Fruit fly (Drosophila melanogaster) whole organism, embryonic: ENCODE results near the gene Tmem214.

Experiments used
- Adf1 ChIP-seq: fragments of 200-800 bp; sonication (Bioruptor generic); IDR thresholded peaks from 2 replicates; pipeline ENCODE4 v1.3.6; 2022; ENCODE audit warnings: missing biosample characterization, missing genetic modification characterization
- Atf3 ChIP-seq: fragments of 200-800 bp; sonication (Bioruptor generic); optimal IDR thresholded peaks from 3 replicates; lab custom pipeline; 2016; ENCODE audit warnings: missing biosample characterization, missing genetic modification characterization
- BEAF-32 ChIP-seq: fragments of 200-800 bp; sonication (Bioruptor generic); optimal IDR thresholded peaks from 3 replicates; lab custom pipeline; 2017; ENCODE audit warnings: missing biosample characterization, missing genetic modification characterization, mild to moderate bottlenecking, moderate library complexity, missing genetic modification reagents
- Blimp-1 ChIP-seq: fragments of 200-800 bp; sonication (Bioruptor generic); optimal IDR thresholded peaks from 3 replicates; lab custom pipeline; 2018; ENCODE audit warnings: missing biosample characterization, missing genetic modification characterization, mild to moderate bottlenecking, moderate library complexity, missing genetic modification reagents
- CG11085 ChIP-seq: fragments of 200-800 bp; sonication (Bioruptor generic); IDR thresholded peaks from 2 replicates; pipeline ENCODE4 v1.3.6; 2022; ENCODE audit warnings: missing biosample characterization, missing genetic modification characterization
- CG14050 ChIP-seq: fragments of 200-800 bp; sonication (Bioruptor generic); IDR thresholded peaks from 3 replicates; pipeline ENCODE4 v1.3.6; 2022; ENCODE audit warnings: missing biosample characterization, missing genetic modification characterization
- CG1529 ChIP-seq: fragments of 200-800 bp; sonication (Bioruptor generic); optimal IDR thresholded peaks from 3 replicates; lab custom pipeline; 2018; ENCODE audit warnings: missing biosample characterization, missing genetic modification characterization
- CG15479 ChIP-seq: fragments of 200-800 bp; sonication (Bioruptor generic); optimal IDR thresholded peaks from 3 replicates; lab custom pipeline; 2019; ENCODE audit warnings: missing biosample characterization, mild to moderate bottlenecking, missing genetic modification characterization, moderate library complexity
- CG17186 ChIP-seq: fragments of 200-800 bp; sonication (Bioruptor generic); optimal IDR thresholded peaks from 3 replicates; lab custom pipeline; 2017; ENCODE audit warnings: missing biosample characterization, missing genetic modification reagents, missing genetic modification characterization
- CG17802 ChIP-seq: fragments of 200-800 bp; sonication (Bioruptor generic); optimal IDR thresholded peaks from 2 replicates; lab custom pipeline; 2018; ENCODE audit warnings: missing biosample characterization, mild to moderate bottlenecking, missing genetic modification characterization, moderate library complexity
- CG18011 ChIP-seq: fragments of 200-800 bp; sonication (Bioruptor generic); optimal IDR thresholded peaks from 2 replicates; lab custom pipeline; 2017; ENCODE audit warnings: missing biosample characterization, missing genetic modification characterization, mild to moderate bottlenecking, moderate library complexity, missing genotype
- CG3065 ChIP-seq: fragments of 200-800 bp; sonication (Bioruptor generic); optimal IDR thresholded peaks from 2 replicates; lab custom pipeline; 2016; ENCODE audit warnings: missing biosample characterization, missing genetic modification characterization
- CG32767 ChIP-seq: fragments of 200-800 bp; sonication (Bioruptor generic); IDR thresholded peaks from 2 replicates; pipeline ENCODE4 v1.3.6; 2022; ENCODE audit warnings: missing biosample characterization, missing genetic modification characterization
- CG3281 ChIP-seq: fragments of 200-800 bp; sonication (Bioruptor generic); optimal IDR thresholded peaks from 3 replicates; lab custom pipeline; 2017; ENCODE audit warnings: missing biosample characterization, mild to moderate bottlenecking, missing genetic modification characterization
- CG3847 ChIP-seq: fragments of 200-800 bp; sonication (Bioruptor generic); IDR thresholded peaks from 2 replicates; pipeline ENCODE4 v1.3.6; 2022; ENCODE audit warnings: missing biosample characterization, missing genetic modification characterization
- CG42726 ChIP-seq: fragments of 200-800 bp; sonication (Bioruptor generic); IDR thresholded peaks from 2 replicates; pipeline ENCODE4 v1.3.6; 2022; ENCODE audit warnings: missing biosample characterization, missing genetic modification characterization; ENCODE audit not compliant: partially characterized antibody
- CG4360 ChIP-seq: fragments of 200-800 bp; sonication (Bioruptor generic); IDR thresholded peaks from 2 replicates; pipeline ENCODE4 v1.3.6; 2022; ENCODE audit warnings: missing biosample characterization, missing genetic modification characterization
- CG4854 ChIP-seq: fragments of 200-800 bp; sonication (Bioruptor generic); optimal IDR thresholded peaks from 2 replicates; lab custom pipeline; 2016; ENCODE audit warnings: missing biosample characterization, missing genetic modification characterization, inconsistent platforms
- CG5180 ChIP-seq: fragments of 200-800 bp; sonication (Bioruptor generic); optimal IDR thresholded peaks from 3 replicates; lab custom pipeline; 2017; ENCODE audit warnings: missing biosample characterization, missing genetic modification characterization, mild to moderate bottlenecking, moderate library complexity, missing genetic modification reagents
- CG5245 ChIP-seq: fragments of 200-800 bp; sonication (Bioruptor generic); optimal IDR thresholded peaks from 3 replicates; lab custom pipeline; 2016; ENCODE audit warnings: missing biosample characterization, missing genetic modification characterization
- CG6813 ChIP-seq: fragments of 200-800 bp; sonication (Bioruptor generic); optimal IDR thresholded peaks from 2 replicates; lab custom pipeline; 2017; ENCODE audit warnings: missing biosample characterization, missing genetic modification characterization, mild to moderate bottlenecking, moderate library complexity, missing genetic modification reagents
- CG7839 ChIP-seq: fragments of 200-800 bp; sonication (Bioruptor generic); optimal IDR thresholded peaks from 3 replicates; lab custom pipeline; 2018; ENCODE audit warnings: missing biosample characterization, mild to moderate bottlenecking, missing genetic modification characterization, moderate library complexity
- D ChIP-seq, 2 experiments: fragments of 200-800 bp in 1 of 2; fragments of >200 bp in 1 of 2; sonication (Bioruptor generic) in 1 of 2; optimal IDR thresholded peaks; 2 replicates in 1 of 2; 3 replicates in 1 of 2; lab custom pipeline; 2017; ENCODE audit warnings: mild to moderate bottlenecking in 1 of 2, missing biosample characterization in 1 of 2, missing genetic modification characterization in 1 of 2, missing genetic modification reagents in 1 of 2
- D19A ChIP-seq: fragments of 200-800 bp; optimal IDR thresholded peaks from 3 replicates; lab custom pipeline; 2019; ENCODE audit warnings: missing biosample characterization, mild to moderate bottlenecking, missing genetic modification characterization, moderate library complexity
- Dll ChIP-seq: fragments of 200-800 bp; sonication (Bioruptor generic); IDR thresholded peaks from 4 replicates; pipeline ENCODE4 v1.3.6; 2022; ENCODE audit warnings: missing biosample characterization, missing genetic modification characterization; ENCODE audit not compliant: partially characterized antibody
- Dref ChIP-seq: fragments of 200-800 bp; sonication (Bioruptor generic); IDR thresholded peaks from 2 replicates; pipeline ENCODE4 v1.3.6; 2022; ENCODE audit warnings: missing biosample characterization, missing genetic modification characterization
- Hey ChIP-seq: fragments of 200-800 bp; sonication (Bioruptor generic); optimal IDR thresholded peaks from 3 replicates; lab custom pipeline; 2018; ENCODE audit warnings: missing biosample characterization, mild to moderate bottlenecking, missing genetic modification characterization
- Hmr ChIP-seq: fragments of 200-800 bp; sonication (Bioruptor generic); optimal IDR thresholded peaks from 3 replicates; lab custom pipeline; 2017; ENCODE audit warnings: mild to moderate bottlenecking, missing biosample characterization, missing genetic modification reagents, missing genetic modification characterization
- MESR4 ChIP-seq: fragments of 200-800 bp; sonication (Bioruptor generic); optimal IDR thresholded peaks from 2 replicates; lab custom pipeline; 2018; ENCODE audit warnings: missing biosample characterization, mild to moderate bottlenecking, missing genetic modification characterization, moderate library complexity
- NC2β ChIP-seq: fragments of 200-800 bp; sonication (Bioruptor generic); optimal IDR thresholded peaks from 2 replicates; lab custom pipeline; 2016; ENCODE audit warnings: missing biosample characterization, missing genetic modification characterization
- Optix ChIP-seq: fragments of 200-800 bp; sonication (Bioruptor generic); IDR thresholded peaks from 3 replicates; pipeline ENCODE4 v1.3.6; 2022; ENCODE audit warnings: missing biosample characterization, missing genetic modification characterization
- Scr ChIP-seq: fragments of 200-800 bp; sonication (Bioruptor generic); IDR thresholded peaks from 2 replicates; pipeline ENCODE4 v1.3.6; 2022; ENCODE audit warnings: missing biosample characterization, missing genetic modification characterization; ENCODE audit not compliant: partially characterized antibody
- Side ChIP-seq: fragments of 200-800 bp; sonication (Bioruptor generic); optimal IDR thresholded peaks from 2 replicates; lab custom pipeline; 2016; ENCODE audit warnings: missing biosample characterization, missing genetic modification characterization
- Usf ChIP-seq: fragments of 200-800 bp; sonication (Bioruptor generic); optimal IDR thresholded peaks from 2 replicates; lab custom pipeline; 2017; ENCODE audit warnings: missing genotype, missing biosample characterization, missing genetic modification characterization
- Xrp1 ChIP-seq: fragments of 200-800 bp; sonication (Bioruptor generic); IDR thresholded peaks from 2 replicates; pipeline ENCODE4 v1.3.6; 2022; ENCODE audit warnings: missing biosample characterization, missing genetic modification characterization
- ac ChIP-seq: fragments of 200-800 bp; sonication (Bioruptor generic); optimal IDR thresholded peaks from 3 replicates; lab custom pipeline; 2017; ENCODE audit warnings: missing biosample characterization, mild to moderate bottlenecking, missing genetic modification characterization
- bsh ChIP-seq, 2 experiments: fragments of 200-800 bp; sonication (Bioruptor generic); optimal IDR thresholded peaks; 2 replicates each; lab custom pipeline; 2017 to 2018; ENCODE audit warnings: mild to moderate bottlenecking in 2 of 2, missing biosample characterization in 2 of 2, missing genetic modification characterization in 2 of 2, moderate library complexity in 1 of 2
- btn ChIP-seq: fragments of 200-800 bp; sonication (Bioruptor generic); optimal IDR thresholded peaks from 2 replicates; lab custom pipeline; 2016; ENCODE audit warnings: missing biosample characterization, missing genetic modification characterization
- cato ChIP-seq: fragments of 200-800 bp; sonication (Bioruptor generic); optimal IDR thresholded peaks from 2 replicates; lab custom pipeline; 2016; ENCODE audit warnings: missing biosample characterization, missing genetic modification characterization, borderline replicate concordance
- caup ChIP-seq: fragments of 200-800 bp; sonication (Bioruptor generic); optimal IDR thresholded peaks from 3 replicates; lab custom pipeline; 2017; ENCODE audit warnings: missing biosample characterization, mild to moderate bottlenecking, missing genetic modification characterization, moderate library complexity; ENCODE audit not compliant: severe bottlenecking
- chif ChIP-seq, 2 experiments: fragments of 200-800 bp; sonication (Bioruptor generic); optimal IDR thresholded peaks; 3 replicates each; lab custom pipeline; 2016; ENCODE audit warnings: missing biosample characterization in 2 of 2, missing genetic modification characterization in 2 of 2
- dan ChIP-seq: fragments of 200-800 bp; sonication (Bioruptor generic); IDR thresholded peaks from 2 replicates; pipeline ENCODE4 v1.3.6; 2022; ENCODE audit warnings: missing biosample characterization, missing genetic modification characterization
- dmrt11E ChIP-seq: fragments of 200-800 bp; sonication (Bioruptor generic); optimal IDR thresholded peaks from 3 replicates; lab custom pipeline; 2018; ENCODE audit warnings: missing biosample characterization, mild to moderate bottlenecking, missing genetic modification characterization, moderate library complexity
- gce ChIP-seq: fragments of 200-800 bp; sonication (Bioruptor generic); IDR thresholded peaks from 3 replicates; pipeline ENCODE4 v1.3.6; 2022; ENCODE audit warnings: missing biosample characterization, missing genetic modification characterization
- hkb ChIP-seq, 2 experiments: fragments of 200-800 bp in 1 of 2; fragments of >200 bp in 1 of 2; sonication (Bioruptor generic) in 1 of 2; IDR thresholded peaks in 1 of 2; optimal IDR thresholded peaks in 1 of 2; 2 replicates each; pipeline versions ENCODE4 v1.3.6 to Lab custom; 2017 to 2022; ENCODE audit warnings: missing biosample characterization in 1 of 2, missing genetic modification characterization in 1 of 2
- pros ChIP-seq: fragments of 200-800 bp; sonication (Bioruptor generic); optimal IDR thresholded peaks from 3 replicates; lab custom pipeline; 2019; ENCODE audit warnings: missing biosample characterization, mild to moderate bottlenecking, missing genetic modification characterization, moderate library complexity
- stc ChIP-seq: fragments of 200-800 bp; sonication (Bioruptor generic); IDR thresholded peaks from 2 replicates; pipeline ENCODE4 v1.3.6; 2022; ENCODE audit warnings: missing biosample characterization, missing genetic modification characterization
- wek ChIP-seq: fragments of 200-800 bp; sonication (Bioruptor generic); optimal IDR thresholded peaks from 3 replicates; lab custom pipeline; 2018; ENCODE audit warnings: missing biosample characterization, mild to moderate bottlenecking, missing genetic modification characterization, moderate library complexity

Tmem214 gene

DNA sequence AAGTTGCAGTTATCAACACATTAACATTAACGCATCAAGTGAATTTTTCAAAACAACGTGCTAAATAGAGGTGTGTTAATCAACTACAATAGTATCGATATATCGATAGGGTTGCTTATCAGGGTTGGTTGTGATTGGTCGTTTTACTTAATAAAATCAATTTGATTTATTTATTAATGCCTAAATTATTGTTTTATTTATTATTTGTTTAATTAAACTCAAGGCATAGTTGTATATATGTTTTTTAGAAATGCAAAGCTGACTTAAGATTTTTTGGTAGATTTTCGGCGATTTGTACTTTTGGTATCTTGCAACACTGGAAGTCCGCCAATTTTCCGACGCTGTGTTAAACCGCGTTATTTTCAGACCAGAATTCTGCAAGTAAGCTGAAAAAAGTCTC, 40.9 kb upstream of the Tmem214 start, which contains the start of the genes Art8 and dUTPase (continued):
- TF ChIP-seq CG11085 (GFP tag; lab: Robert Waterston, UW), result no peak
- peak; percentile 81 for TF ChIP-seq CG3281 (GFP tag; lab: Kevin White, UChicago)
- TF ChIP-seq CG3065 (GFP tag; lab: Kevin White, UChicago), result peak; percentile 48
- TF ChIP-seq CG5245 (GFP tag; lab: Kevin White, UChicago), result peak; percentile 49
- peak; percentile 30 for TF ChIP-seq NC2β
- no peak for TF ChIP-seq D (optimal IDR thresholded peaks at IDR 0.05; lab: Kevin White, UChicago)
- no peak for TF ChIP-seq D (GFP tag; optimal IDR thresholded peaks at IDR 0.05; lab: Kevin White, UChicago)
- TF ChIP-seq CG4854 (GFP tag; lab: Kevin White, UChicago), result peak; percentile 59
- peak; percentile 68 for TF ChIP-seq dmrt11E
- no peak for TF ChIP-seq Hey (tag; lab: Kevin White, UChicago)
- TF ChIP-seq Scr (GFP tag; lab: Robert Waterston, UW), result peak; percentile 90
- TF ChIP-seq pros (GFP tag; lab: Kevin White, UChicago), result no peak
- TF ChIP-seq Xrp1 (GFP tag; lab: Robert Waterston, UW), result peak; percentile 80
- peak in 1 of 2 experiments; percentile 27 for TF ChIP-seq chif (GFP tag; optimal IDR thresholded peaks at IDR 0.05; lab: Kevin White, UChicago)
- peak; percentile 69 for TF ChIP-seq CG18011 (GFP tag; lab: Kevin White, UChicago)
- no peak for TF ChIP-seq Blimp-1
- peak; percentile 26 for TF ChIP-seq MESR4 (GFP tag; lab: Kevin White, UChicago)
- TF ChIP-seq Hmr (GFP tag; lab: Kevin White, UChicago), result no peak
- TF ChIP-seq caup (GFP tag; lab: Kevin White, UChicago), result peak; percentile 61
- 0 out of 3 replicates have a peak, but pooled peaks have one; percentile 25 for TF ChIP-seq CG14050
- TF ChIP-seq Side (GFP tag; lab: Kevin White, UChicago), result no peak
- TF ChIP-seq ac (GFP tag; lab: Kevin White, UChicago), result no peak
- no peak for TF ChIP-seq gce (GFP tag; lab: Robert Waterston, UW)
- TF ChIP-seq Optix (GFP tag; lab: Robert Waterston, UW), result no peak
- TF ChIP-seq dan (GFP tag; lab: Robert Waterston, UW), result no peak
- TF ChIP-seq CG3847 (GFP tag; lab: Robert Waterston, UW), result peak; percentile 83
- peak in 1 of 2 experiments; percentile 70 for TF ChIP-seq bsh (GFP tag; optimal IDR thresholded peaks at IDR 0.05; lab: Kevin White, UChicago)
- peak; percentile 66 for TF ChIP-seq CG7839 (tag; lab: Kevin White, UChicago)
- TF ChIP-seq CG15479 (GFP tag; lab: Kevin White, UChicago), result no peak
- TF ChIP-seq btn (GFP tag; lab: Kevin White, UChicago), result no peak
- TF ChIP-seq CG5180, result no peak
- TF ChIP-seq CG4360, result no peak
- no peak for TF ChIP-seq hkb (optimal IDR thresholded peaks at IDR 0.05; lab: Kevin White, UChicago)
- peak; percentile 57; the same call in 1 of the 2 replicates for TF ChIP-seq hkb (GFP tag; IDR thresholded peaks at IDR 0.05; lab: Robert Waterston, UW)
- TF ChIP-seq Adf1 (GFP tag; lab: Robert Waterston, UW), result peak; percentile 23
- TF ChIP-seq CG42726 (GFP tag; lab: Robert Waterston, UW), result peak; percentile 78
- TF ChIP-seq Usf, result no peak
- TF ChIP-seq CG17186, result peak; percentile 51
- TF ChIP-seq BEAF-32, result peak; percentile 92
- peak; percentile 84 for TF ChIP-seq Dref (GFP tag; lab: Robert Waterston, UW)
- 0 out of 2 replicates have a peak, but pooled peaks have one; percentile 37 for TF ChIP-seq CG32767 (GFP tag; lab: Robert Waterston, UW)
- peak; percentile 9 for TF ChIP-seq CG1529 (GFP tag; lab: Kevin White, UChicago)
- peak; percentile 56 for TF ChIP-seq D19A (tag; lab: Kevin White, UChicago)
- TF ChIP-seq wek (GFP tag; lab: Kevin White, UChicago), result no peak
- TF ChIP-seq CG6813 (GFP tag; lab: Kevin White, UChicago), result no peak
- TF ChIP-seq stc (GFP tag; lab: Robert Waterston, UW), result peak; percentile 54; the same call in 1 of the 2 replicates
- no peak for TF ChIP-seq Atf3
- no peak for TF ChIP-seq CG17802
- peak; percentile 96 for TF ChIP-seq Dll (GFP tag; lab: Robert Waterston, UW)
- peak; percentile 57 for TF ChIP-seq cato (GFP tag; lab: Kevin White, UChicago)
